Fruit fly (Drosophila melanogaster) whole organism: ENCODE results near the gene bnk.

ENCODE experiments used
- CG8478 ChIP-seq: fragments of >200 bp; optimal IDR thresholded peaks from 2 replicates; lab custom pipeline; 2018; ENCODE audit warnings: inconsistent platforms
- Dll ChIP-seq: fragments of >200 bp; optimal IDR thresholded peaks from 2 replicates; lab custom pipeline; 2017
- EcR ChIP-seq, 2 experiments: fragments of >200 bp; optimal IDR thresholded peaks; 2 replicates each; lab custom pipeline; 2017; ENCODE audit warnings: missing biosample characterization in 2 of 2, missing genetic modification characterization in 2 of 2, missing genetic modification reagents in 2 of 2
- pan ChIP-seq: fragments of >200 bp; optimal IDR thresholded peaks from 2 replicates; lab custom pipeline; 2017
- psq ChIP-seq: fragments of >200 bp; optimal IDR thresholded peaks from 2 replicates; lab custom pipeline; 2017
- usp ChIP-seq: fragments of >200 bp; optimal IDR thresholded peaks from 2 replicates; lab custom pipeline; 2017; ENCODE audit warnings: missing biosample characterization, missing genetic modification characterization, mixed read lengths

DNA sequence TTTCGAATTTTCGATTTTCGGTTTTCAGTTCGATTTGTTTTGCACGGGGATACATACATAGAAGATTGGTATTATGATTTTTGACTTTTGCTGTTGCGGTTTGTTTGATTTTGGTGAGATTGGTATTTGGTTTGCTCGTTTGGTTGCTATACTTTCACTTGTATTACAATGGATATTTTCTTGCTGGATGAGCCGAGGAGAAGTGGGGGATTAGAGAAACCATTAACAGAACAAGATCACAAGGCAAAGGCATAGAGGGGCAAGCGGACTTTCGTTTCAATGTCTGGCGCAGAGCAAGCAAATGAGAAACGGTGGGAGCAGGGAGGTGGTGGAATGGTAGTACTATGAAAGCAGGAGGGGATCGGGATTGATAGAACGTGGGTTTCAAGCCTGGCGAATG, 39.1 kb downstream of the bnk start, which contains the start of gene CG15563:
- no peak for TF ChIP-seq Dll (lab: Kevin White, UChicago)
- TF ChIP-seq pan (lab: Kevin White, UChicago): no peak
- no peak for TF ChIP-seq usp (GFP tag; lab: Kevin White, UChicago)
- no peak for TF ChIP-seq psq (lab: Kevin White, UChicago)
- no peak for TF ChIP-seq CG8478 (lab: Kevin White, UChicago)
- no peak for TF ChIP-seq EcR (GFP tag; optimal IDR thresholded peaks at IDR 0.05; lab: Kevin White, UChicago)
